Worm (Caenorhabditis elegans): Measurements from ENCODE around the gene E02A10.3.

ce11 chrV:12556904-12557303, 22.5 kb upstream of the E02A10.3 start:
- TF ChIP-seq lin-39 (tag; optimal IDR thresholded peaks at IDR 0.05) (no peak), fos-1 (tag; optimal IDR thresholded peaks at IDR 0.05) (no peak)
